Worm (Caenorhabditis elegans) whole organism, young adult: ENCODE measurements around the gene T26G10.1.
"Not testable (repeated sequence)": the region's sequence is repeated elsewhere in the genome, so short reads cannot be mapped to it uniquely, and the experiment has no call there.

ENCODE experiments used
- D2030.7 ChIP-seq: fragments of 200-800 bp; sonication (Bioruptor generic); IDR thresholded peaks from 2 replicates; pipeline ENCODE4 v1.3.6; 2022; ENCODE audit warnings: missing genetic modification reagents, missing genetic modification characterization, missing compliant biosample characterization
- ama-1 ChIP-seq, 3 experiments: fragments of 150-350 bp in 1 of 3; sonication (generic microtip) in 2 of 3; optimal IDR thresholded peaks; 2 replicates each; lab custom pipeline; 2014 to 2018; ENCODE audit warnings: missing biosample characterization in 2 of 3, missing genetic modification characterization in 2 of 3, missing genetic modification reagents in 2 of 3
- aptf-2 ChIP-seq: fragments of 200-800 bp; sonication (Bioruptor generic); conservative IDR thresholded peaks from 2 replicates; pipeline ENCODE4 v1.3.6; 2022; ENCODE audit warnings: missing genetic modification reagents, missing genetic modification characterization, missing compliant biosample characterization
- ceh-100 ChIP-seq: fragments of 200-800 bp; sonication (Bioruptor generic); IDR thresholded peaks from 2 replicates; pipeline ENCODE4 v1.3.6; 2022; ENCODE audit warnings: missing genetic modification reagents, missing genetic modification characterization, missing compliant biosample characterization
- ceh-79 ChIP-seq: sonication (generic microtip); optimal IDR thresholded peaks from 2 replicates; lab custom pipeline; 2017; ENCODE audit warnings: mild to moderate bottlenecking, missing genetic modification characterization, missing compliant biosample characterization
- egrh-3 ChIP-seq: fragments of 200-800 bp; sonication (Bioruptor generic); IDR thresholded peaks from 2 replicates; pipeline ENCODE4 v1.3.6; 2022; ENCODE audit warnings: missing genetic modification reagents, missing genetic modification characterization, missing compliant biosample characterization
- lin-54 ChIP-seq: fragments of 200-800 bp; sonication (Bioruptor generic); optimal IDR thresholded peaks from 2 replicates; lab custom pipeline; 2018; ENCODE audit warnings: mild to moderate bottlenecking, missing genetic modification characterization, missing compliant biosample characterization
- nfya-1 ChIP-seq: sonication (generic microtip); optimal IDR thresholded peaks from 2 replicates; lab custom pipeline; 2017; ENCODE audit warnings: antibody characterized with exemption, missing compliant biosample characterization, missing genetic modification characterization, borderline replicate concordance; ENCODE audit not compliant: insufficient read depth
- nfyb-1 ChIP-seq: fragments of 200-800 bp; sonication (Bioruptor generic); IDR thresholded peaks from 2 replicates; pipeline ENCODE4 v1.3.6; 2022; ENCODE audit warnings: missing genetic modification reagents, missing genetic modification characterization, missing compliant biosample characterization
- snpc-4 ChIP-seq, 5 experiments: fragments of 150-350 bp in 1 of 5; sonication (generic microtip) in 4 of 5; optimal IDR thresholded peaks; 2 replicates each; lab custom pipeline; 2014 to 2018; ENCODE audit warnings: missing genetic modification characterization in 5 of 5, missing biosample characterization in 3 of 5, antibody characterized with exemption in 2 of 5, mild to moderate bottlenecking in 2 of 5, missing compliant biosample characterization in 2 of 5, missing genotype in 2 of 5, moderate library complexity in 2 of 5, missing genetic modification reagents in 1 of 5
- zfh-2 ChIP-seq: fragments of 200-800 bp; sonication (Bioruptor generic); conservative IDR thresholded peaks from 2 replicates; pipeline ENCODE4 v1.3.6; 2022; ENCODE audit warnings: missing genetic modification reagents, missing genetic modification characterization, missing compliant biosample characterization

DNA sequence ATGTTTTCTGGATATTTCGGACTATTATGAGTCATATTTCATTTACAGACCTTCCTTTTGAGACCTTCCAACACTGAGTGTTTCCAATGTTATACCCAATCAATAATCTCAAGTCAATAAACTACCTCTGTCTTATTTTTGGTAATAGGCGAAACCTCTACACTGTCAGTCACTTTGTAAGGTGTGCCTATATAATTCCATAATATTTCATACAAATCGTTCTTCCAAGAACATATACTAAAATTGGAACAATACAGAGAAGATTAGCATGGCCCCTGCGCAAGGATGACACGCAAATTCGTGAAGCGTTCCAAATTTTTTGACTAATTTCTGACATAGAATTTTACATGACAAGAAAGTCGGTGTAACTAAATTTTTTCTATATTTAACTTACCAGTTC is 42.9 kb upstream of the T26G10.1 start:
- not testable (repeated sequence) for TF ChIP-seq ama-1 (optimal IDR thresholded peaks at IDR 0.05; lab: Kevin White, UChicago); ama-1 (GFP tag; optimal IDR thresholded peaks at IDR 0.05; lab: Kevin White, UChicago); egrh-3; ceh-79 (tag; lab: Kevin White, UChicago); lin-54; nfyb-1 (GFP tag; lab: Robert Waterston, UW); aptf-2; snpc-4 (GFP tag; optimal IDR thresholded peaks at IDR 0.05; lab: Kevin White, UChicago); D2030.7 (GFP tag; lab: Robert Waterston, UW); nfya-1 (tag; lab: Kevin White, UChicago); ceh-100 (GFP tag; lab: Robert Waterston, UW); zfh-2
- TF ChIP-seq snpc-4 (tag; optimal IDR thresholded peaks at IDR 0.05; lab: Kevin White, UChicago): peak in 2 of 4 experiments; percentile 81 to 86
